Fruit fly (Drosophila melanogaster) whole organism, adult: ENCODE results near the gene Papss.

Experiments used
- CG11617 ChIP-seq: fragments of 200-800 bp; sonication (Bioruptor generic); optimal IDR thresholded peaks from 2 replicates; lab custom pipeline; 2017; ENCODE audit warnings: mild to moderate bottlenecking, missing biosample characterization, missing genetic modification reagents, missing genetic modification characterization
- CG12768 ChIP-seq: fragments of 200-800 bp; sonication (Bioruptor generic); optimal IDR thresholded peaks from 2 replicates; lab custom pipeline; 2017; ENCODE audit warnings: missing biosample characterization, missing genetic modification characterization, mild to moderate bottlenecking, moderate library complexity, missing genetic modification reagents
- CG14711 ChIP-seq: fragments of 200-800 bp; sonication (Bioruptor generic); optimal IDR thresholded peaks from 2 replicates; lab custom pipeline; 2018; ENCODE audit warnings: missing biosample characterization, mild to moderate bottlenecking, missing genetic modification characterization, moderate library complexity
- CG1620 ChIP-seq: fragments of 200-800 bp; sonication (Bioruptor generic); optimal IDR thresholded peaks from 2 replicates; lab custom pipeline; 2016; ENCODE audit warnings: missing biosample characterization, missing genetic modification characterization
- CG33017 ChIP-seq: fragments of 200-800 bp; sonication (Bioruptor generic); optimal IDR thresholded peaks from 2 replicates; lab custom pipeline; 2018; ENCODE audit warnings: missing biosample characterization, mild to moderate bottlenecking, missing genetic modification characterization, moderate library complexity
- CG5204 ChIP-seq: fragments of 200-800 bp; sonication (Bioruptor generic); optimal IDR thresholded peaks from 2 replicates; lab custom pipeline; 2016; ENCODE audit warnings: missing biosample characterization, missing genetic modification characterization
- CG7045 ChIP-seq: fragments of 200-800 bp; sonication (Bioruptor generic); optimal IDR thresholded peaks from 2 replicates; lab custom pipeline; 2017; ENCODE audit warnings: missing biosample characterization, mild to moderate bottlenecking, missing genetic modification characterization
- CG7101 ChIP-seq: fragments of 200-800 bp; sonication (Bioruptor generic); optimal IDR thresholded peaks from 2 replicates; lab custom pipeline; 2018; ENCODE audit warnings: missing biosample characterization, mild to moderate bottlenecking, missing genetic modification characterization, moderate library complexity
- Clk ChIP-seq: fragments of 200-800 bp; sonication (Bioruptor generic); optimal IDR thresholded peaks from 2 replicates; lab custom pipeline; 2017; ENCODE audit warnings: missing biosample characterization, missing genetic modification characterization
- Crg-1 ChIP-seq: fragments of 200-800 bp; sonication (Bioruptor generic); optimal IDR thresholded peaks from 2 replicates; lab custom pipeline; 2016; ENCODE audit warnings: missing biosample characterization, missing genetic modification characterization
- Hr96 ChIP-seq: fragments of 200-800 bp; sonication (Bioruptor generic); optimal IDR thresholded peaks from 2 replicates; lab custom pipeline; 2016; ENCODE audit warnings: missing biosample characterization, missing genetic modification characterization
- Mnt ChIP-seq: fragments of 200-800 bp; sonication (Bioruptor generic); optimal IDR thresholded peaks from 2 replicates; lab custom pipeline; 2016; ENCODE audit warnings: missing biosample characterization, mild to moderate bottlenecking, missing genetic modification characterization
- bab1 ChIP-seq: fragments of 200-800 bp; sonication (Bioruptor generic); optimal IDR thresholded peaks from 3 replicates; lab custom pipeline; 2019; ENCODE audit warnings: missing biosample characterization, mild to moderate bottlenecking, missing genetic modification characterization, moderate library complexity
- cic ChIP-seq: fragments of 200-800 bp; sonication (Bioruptor generic); optimal IDR thresholded peaks from 2 replicates; lab custom pipeline; 2017; ENCODE audit warnings: missing biosample characterization, mild to moderate bottlenecking, missing genetic modification characterization, moderate library complexity
- cnc ChIP-seq, 2 experiments: fragments of >200 bp; optimal IDR thresholded peaks; 2 replicates each; lab custom pipeline; 2017
- kay ChIP-seq: fragments of 200-800 bp; sonication (Bioruptor generic); peaks from one replicate; lab custom pipeline; 2016; ENCODE audit warnings: missing biosample characterization, missing genetic modification characterization, borderline replicate concordance
- ovo ChIP-seq: fragments of 200-800 bp; sonication (Bioruptor generic); optimal IDR thresholded peaks from 2 replicates; lab custom pipeline; 2016; ENCODE audit warnings: missing biosample characterization, missing genetic modification characterization
- pad ChIP-seq: fragments of 200-800 bp; sonication (Bioruptor generic); optimal IDR thresholded peaks from 3 replicates; lab custom pipeline; 2017; ENCODE audit warnings: missing biosample characterization, missing genetic modification characterization, mild to moderate bottlenecking, moderate library complexity, missing genetic modification reagents
- tj ChIP-seq: fragments of 200-800 bp; sonication (Bioruptor generic); optimal IDR thresholded peaks from 3 replicates; lab custom pipeline; 2017; ENCODE audit warnings: missing biosample characterization, mild to moderate bottlenecking, missing genetic modification characterization, moderate library complexity
- toe ChIP-seq: fragments of 200-800 bp; sonication (Bioruptor generic); optimal IDR thresholded peaks from 2 replicates; lab custom pipeline; 2016; ENCODE audit warnings: missing biosample characterization, missing genetic modification characterization

The Papss gene

DNA sequence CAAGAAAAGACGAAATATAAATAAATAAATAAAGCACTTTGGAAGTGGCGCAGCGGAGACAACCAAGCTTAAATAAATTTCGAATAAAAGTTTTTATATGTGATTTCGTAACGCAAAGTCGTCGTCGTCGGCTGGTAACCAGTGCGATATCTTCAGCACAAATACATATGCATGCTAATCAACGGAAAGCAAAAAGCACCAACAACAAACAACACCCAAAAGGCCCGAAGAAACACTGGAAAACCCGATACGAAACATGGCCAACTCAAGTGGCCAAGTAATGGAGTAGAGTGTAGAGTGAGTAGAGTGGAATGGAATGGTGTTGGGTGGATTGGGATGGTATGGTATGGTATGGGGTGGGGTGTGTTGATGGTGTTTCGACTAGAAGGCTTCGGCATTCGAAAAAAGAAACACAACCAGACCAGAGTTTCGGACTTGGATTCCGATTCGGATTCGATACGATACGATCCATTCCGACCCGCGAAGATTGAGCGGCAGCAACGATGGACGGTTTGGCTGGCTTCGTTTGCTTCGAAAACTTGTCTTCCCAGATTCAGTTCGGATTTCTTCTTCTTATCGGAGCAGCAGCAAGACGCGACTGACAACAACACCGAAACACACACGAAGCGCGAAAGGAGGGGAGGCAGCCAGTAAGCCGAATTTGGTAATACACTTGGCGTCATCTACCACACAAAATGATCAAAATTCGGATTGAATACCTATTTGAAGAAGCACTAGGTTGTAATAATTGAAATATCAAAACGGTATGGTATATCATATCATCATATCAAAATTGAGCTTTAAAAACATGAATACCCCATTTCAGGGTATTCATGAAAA, 57.7 kb downstream of the Papss start:
- TF ChIP-seq CG5204 (GFP tag; lab: Kevin White, UChicago), result no peak
- TF ChIP-seq kay (GFP tag; lab: Kevin White, UChicago), result no peak
- TF ChIP-seq CG12768 (GFP tag; lab: Kevin White, UChicago), result peak; percentile 4
- TF ChIP-seq toe (GFP tag; lab: Kevin White, UChicago), result no peak
- no peak for TF ChIP-seq cnc (optimal IDR thresholded peaks at IDR 0.05; lab: Kevin White, UChicago)
- TF ChIP-seq CG7101 (tag; lab: Kevin White, UChicago), result peak; percentile 56
- TF ChIP-seq cic (GFP tag; lab: Kevin White, UChicago), result no peak
- no peak for TF ChIP-seq CG1620 (GFP tag; lab: Kevin White, UChicago)
- TF ChIP-seq ovo (GFP tag; lab: Kevin White, UChicago), result no peak
- TF ChIP-seq CG33017 (tag; lab: Kevin White, UChicago), result peak; percentile 40
- no peak for TF ChIP-seq Clk
- TF ChIP-seq pad (GFP tag; lab: Kevin White, UChicago), result no peak
- no peak for TF ChIP-seq Mnt (GFP tag; lab: Kevin White, UChicago)
- TF ChIP-seq Hr96 (GFP tag; lab: Kevin White, UChicago), result no peak
- no peak for TF ChIP-seq CG14711 (tag; lab: Kevin White, UChicago)
- TF ChIP-seq tj (GFP tag; lab: Kevin White, UChicago), result no peak
- no peak for TF ChIP-seq Crg-1 (GFP tag; lab: Kevin White, UChicago)
- peak; percentile 11 for TF ChIP-seq CG7045 (GFP tag; lab: Kevin White, UChicago)
- no peak for TF ChIP-seq CG11617 (GFP tag; lab: Kevin White, UChicago)
- peak; percentile 54 for TF ChIP-seq bab1

dm6 chr3L:19903400-19903846, 58.3 kb downstream of the Papss start:
- TF ChIP-seq cnc (optimal IDR thresholded peaks at IDR 0.05; lab: Kevin White, UChicago) (no peak), kay (GFP tag; lab: Kevin White, UChicago) (peak; percentile 76), Hr96 (GFP tag; lab: Kevin White, UChicago) (no peak)

DNA sequence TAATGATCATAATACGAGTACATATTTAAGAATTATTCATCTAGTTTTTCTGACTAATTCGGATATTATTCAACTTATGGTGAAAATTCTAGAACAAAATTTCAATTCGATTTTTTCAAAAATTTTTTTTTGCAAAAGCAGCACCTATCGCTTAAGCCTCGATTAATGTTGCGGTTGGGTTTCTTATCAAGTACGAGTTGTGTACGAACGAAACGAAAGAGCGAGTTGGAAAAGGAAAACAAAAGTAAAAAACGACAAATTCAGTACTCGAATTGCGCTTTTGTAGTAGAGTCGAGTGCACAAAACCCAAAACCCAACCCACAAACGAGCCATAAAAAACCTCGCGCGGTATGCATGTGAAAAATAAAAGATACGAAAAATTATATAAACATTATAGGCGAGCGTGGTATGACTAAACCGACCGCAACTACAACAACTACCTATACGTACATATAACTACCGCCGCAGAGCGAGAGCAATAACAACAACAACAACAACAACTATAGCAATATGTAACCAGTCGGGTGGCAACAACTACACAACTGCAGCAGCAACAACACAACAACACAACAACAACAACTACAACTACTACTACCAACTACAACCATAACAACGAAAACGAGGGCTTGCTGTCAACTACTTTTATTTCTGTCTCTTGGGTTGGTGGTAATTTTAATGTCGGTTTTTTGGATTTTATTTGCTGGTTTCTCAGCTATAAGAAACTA, 59.5 kb downstream of the Papss start:
- no peak for TF ChIP-seq CG14711 (tag; lab: Kevin White, UChicago)
- TF ChIP-seq ovo (GFP tag; lab: Kevin White, UChicago), result no peak
- TF ChIP-seq CG11617 (GFP tag; lab: Kevin White, UChicago), result no peak
- peak; percentile 57 for TF ChIP-seq tj (GFP tag; lab: Kevin White, UChicago)
- TF ChIP-seq cic (GFP tag; lab: Kevin White, UChicago), result peak; percentile 44
- no peak for TF ChIP-seq toe (GFP tag; lab: Kevin White, UChicago)
- peak; percentile 85 for TF ChIP-seq kay (GFP tag; lab: Kevin White, UChicago)
- TF ChIP-seq CG33017 (tag; lab: Kevin White, UChicago), result no peak
- no peak for TF ChIP-seq bab1
- TF ChIP-seq pad (GFP tag; lab: Kevin White, UChicago), result no peak
- no peak for TF ChIP-seq Clk
- TF ChIP-seq cnc (optimal IDR thresholded peaks at IDR 0.05; lab: Kevin White, UChicago), result no peak
- no peak for TF ChIP-seq Crg-1 (GFP tag; lab: Kevin White, UChicago)
- peak; percentile 49 for TF ChIP-seq CG12768 (GFP tag; lab: Kevin White, UChicago)
- no peak for TF ChIP-seq Hr96 (GFP tag; lab: Kevin White, UChicago)
- no peak for TF ChIP-seq Mnt (GFP tag; lab: Kevin White, UChicago)

DNA sequence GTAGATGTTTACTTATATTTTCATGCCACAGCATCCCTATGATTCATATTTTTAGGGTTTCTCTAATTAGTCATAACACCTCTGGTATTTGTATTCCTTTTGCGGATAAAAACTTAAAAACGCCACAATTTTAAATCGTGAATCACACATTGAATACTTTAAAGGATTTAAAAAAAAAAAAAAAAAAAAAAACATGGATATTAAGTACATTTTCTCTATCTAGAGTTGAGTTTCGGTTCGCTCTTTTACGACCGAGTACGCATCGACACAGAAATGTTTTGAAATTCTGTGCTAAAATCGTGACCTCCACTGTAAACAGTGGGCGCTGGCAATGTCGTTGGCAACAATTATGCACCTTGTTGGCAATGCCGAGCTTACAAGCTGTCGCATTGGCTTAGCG, 60.3 kb downstream of the Papss start:
- TF ChIP-seq CG11617 (GFP tag; lab: Kevin White, UChicago) (peak; percentile 21), kay (GFP tag; lab: Kevin White, UChicago) (peak; percentile 92), cnc (optimal IDR thresholded peaks at IDR 0.05; lab: Kevin White, UChicago) (no peak), Hr96 (GFP tag; lab: Kevin White, UChicago) (peak; percentile 24)

- no peak for TF ChIP-seq CG33017 (tag; lab: Kevin White, UChicago)
- no peak for TF ChIP-seq CG5204 (GFP tag; lab: Kevin White, UChicago)
- TF ChIP-seq ovo (GFP tag; lab: Kevin White, UChicago), result no peak
- no peak for TF ChIP-seq CG11617 (GFP tag; lab: Kevin White, UChicago)
- TF ChIP-seq CG7101 (tag; lab: Kevin White, UChicago), result no peak
- no peak for TF ChIP-seq Crg-1 (GFP tag; lab: Kevin White, UChicago)
- peak; percentile 92 for TF ChIP-seq kay (GFP tag; lab: Kevin White, UChicago)
- no peak for TF ChIP-seq bab1
- TF ChIP-seq tj (GFP tag; lab: Kevin White, UChicago), result peak; percentile 91
- TF ChIP-seq CG14711 (tag; lab: Kevin White, UChicago), result peak; percentile 61
These were observed 61.2 kb downstream of the Papss start for dm6 chr3L:19906148-19906752.
